Worm (Caenorhabditis elegans): Measurements from ENCODE around the gene F26A1.1.

DNA sequence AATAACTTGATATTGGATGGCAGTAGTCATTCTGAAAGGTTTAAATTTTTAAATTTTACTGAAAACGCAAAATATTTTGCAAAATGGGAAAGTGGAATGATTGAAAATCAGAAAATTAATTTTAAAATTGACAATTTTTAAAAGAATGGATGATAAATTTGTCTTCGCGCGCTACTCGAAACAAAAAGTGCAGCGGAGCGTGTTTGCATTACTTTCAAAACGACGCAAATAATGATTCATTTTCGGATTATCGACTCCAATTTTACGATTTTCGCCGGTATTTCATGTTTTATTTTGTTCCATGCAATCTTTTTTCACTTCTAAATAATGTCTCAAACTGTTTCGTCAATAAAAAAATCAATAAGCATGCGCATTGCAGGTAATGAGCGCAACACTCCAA lies 28.0 kb downstream of the F26A1.1 start, which contains the start of the genes tost-1 and arx-6:
- TF ChIP-seq dao-5 (tag; optimal IDR thresholded peaks at IDR 0.05) (no peak), W03F9.2 (tag; optimal IDR thresholded peaks at IDR 0.05) (no peak), him-1 (tag; optimal IDR thresholded peaks at IDR 0.05) (no peak)
